Fruit fly (Drosophila melanogaster) whole organism, embryonic: ENCODE results near the gene dyw.

ENCODE experiments used
- CG10209 ChIP-seq: fragments of 200-800 bp; sonication (Bioruptor generic); optimal IDR thresholded peaks from 3 replicates; lab custom pipeline; 2017; ENCODE audit warnings: missing biosample characterization, mild to moderate bottlenecking, missing genetic modification characterization, missing genetic modification reagents
- CG10959 ChIP-seq: fragments of 200-800 bp; sonication (Bioruptor generic); IDR thresholded peaks from 2 replicates; pipeline ENCODE4 v1.3.6; 2022; ENCODE audit warnings: missing biosample characterization, missing genetic modification characterization
- CG11456 ChIP-seq: fragments of 200-800 bp; sonication (Bioruptor generic); IDR thresholded peaks from 3 replicates; pipeline ENCODE4 v1.3.6; 2022; ENCODE audit warnings: missing biosample characterization, missing genetic modification characterization
- CG11695 ChIP-seq: fragments of 200-800 bp; sonication (Bioruptor generic); IDR thresholded peaks from 3 replicates; pipeline ENCODE4 v1.3.6; 2022; ENCODE audit warnings: missing biosample characterization, missing genetic modification characterization
- CG13424 ChIP-seq: fragments of 200-800 bp; sonication (Bioruptor generic); optimal IDR thresholded peaks from 2 replicates; lab custom pipeline; 2019; ENCODE audit warnings: missing biosample characterization, mild to moderate bottlenecking, missing genetic modification characterization, moderate library complexity
- CG15073 ChIP-seq: fragments of 200-800 bp; sonication (Bioruptor generic); optimal IDR thresholded peaks from 2 replicates; lab custom pipeline; 2016; ENCODE audit warnings: missing biosample characterization, missing genetic modification characterization
- CG15514 ChIP-seq: fragments of 200-800 bp; sonication (Bioruptor generic); optimal IDR thresholded peaks from 3 replicates; lab custom pipeline; 2017; ENCODE audit warnings: missing biosample characterization, missing genetic modification characterization, mild to moderate bottlenecking, moderate library complexity, missing genetic modification reagents
- CG1603 ChIP-seq: fragments of 200-800 bp; sonication (Bioruptor generic); optimal IDR thresholded peaks from 2 replicates; lab custom pipeline; 2019; ENCODE audit warnings: missing biosample characterization, mild to moderate bottlenecking, missing genetic modification characterization, moderate library complexity
- CG17385 ChIP-seq: fragments of 200-800 bp; sonication (Bioruptor generic); optimal IDR thresholded peaks from 3 replicates; lab custom pipeline; 2018; ENCODE audit warnings: missing biosample characterization, mild to moderate bottlenecking, missing genetic modification characterization
- CG2678 ChIP-seq: fragments of 200-800 bp; sonication (Bioruptor generic); optimal IDR thresholded peaks from 3 replicates; lab custom pipeline; 2019; ENCODE audit warnings: missing biosample characterization, mild to moderate bottlenecking, missing genetic modification characterization, moderate library complexity
- CG3065 ChIP-seq: fragments of 200-800 bp; sonication (Bioruptor generic); optimal IDR thresholded peaks from 2 replicates; lab custom pipeline; 2016; ENCODE audit warnings: missing biosample characterization, missing genetic modification characterization
- CG31224 ChIP-seq: fragments of 200-800 bp; sonication (Bioruptor generic); IDR thresholded peaks from 2 replicates; pipeline ENCODE4 v1.3.6; 2022; ENCODE audit warnings: missing biosample characterization, missing genetic modification characterization
- CG31365 ChIP-seq: fragments of 200-800 bp; sonication (Bioruptor generic); optimal IDR thresholded peaks from 2 replicates; lab custom pipeline; 2018; ENCODE audit warnings: missing biosample characterization, mild to moderate bottlenecking, missing genetic modification characterization
- CG3995 ChIP-seq: fragments of 200-800 bp; sonication (Bioruptor generic); optimal IDR thresholded peaks from 3 replicates; lab custom pipeline; 2016; ENCODE audit warnings: missing biosample characterization, missing genetic modification characterization
- CG6272 ChIP-seq: fragments of 200-800 bp; sonication (Bioruptor generic); IDR thresholded peaks from 2 replicates; pipeline ENCODE4 v1.3.6; 2022; ENCODE audit warnings: missing biosample characterization, missing genetic modification characterization
- CG6654 ChIP-seq: fragments of 200-800 bp; sonication (Bioruptor generic); optimal IDR thresholded peaks from 2 replicates; lab custom pipeline; 2017; ENCODE audit warnings: missing biosample characterization, mild to moderate bottlenecking, missing genetic modification characterization
- CG6689 ChIP-seq: fragments of 200-800 bp; sonication (Bioruptor generic); IDR thresholded peaks from 2 replicates; pipeline ENCODE4 v1.3.6; 2022; ENCODE audit warnings: missing biosample characterization, missing genetic modification characterization
- CG6854 ChIP-seq: fragments of 200-800 bp; sonication (Bioruptor generic); optimal IDR thresholded peaks from 3 replicates; lab custom pipeline; 2017; ENCODE audit warnings: missing biosample characterization, mild to moderate bottlenecking, missing genetic modification characterization
- CG8944 ChIP-seq: fragments of 200-800 bp; sonication (Bioruptor generic); optimal IDR thresholded peaks from 3 replicates; lab custom pipeline; 2016; ENCODE audit warnings: missing biosample characterization, missing genetic modification characterization
- CG9437 ChIP-seq: fragments of 200-800 bp; sonication (Bioruptor generic); optimal IDR thresholded peaks from 2 replicates; lab custom pipeline; 2018; ENCODE audit warnings: missing biosample characterization, mild to moderate bottlenecking, missing genetic modification characterization
- CHES-1-like ChIP-seq: fragments of 200-800 bp; sonication (Bioruptor generic); optimal IDR thresholded peaks from 2 replicates; lab custom pipeline; 2016; ENCODE audit warnings: missing biosample characterization, missing genetic modification characterization
- CkIIα-i1 ChIP-seq: fragments of 200-800 bp; sonication (Bioruptor generic); IDR thresholded peaks from 2 replicates; pipeline ENCODE4 v1.3.6; 2022; ENCODE audit warnings: missing biosample characterization, missing genetic modification characterization
- D19B ChIP-seq: fragments of 200-800 bp; sonication (Bioruptor generic); optimal IDR thresholded peaks from 2 replicates; lab custom pipeline; 2017; ENCODE audit warnings: missing biosample characterization, mild to moderate bottlenecking, missing genetic modification characterization
- Dad ChIP-seq: fragments of 200-800 bp; sonication (Bioruptor generic); optimal IDR thresholded peaks from 3 replicates; lab custom pipeline; 2016; ENCODE audit warnings: missing biosample characterization, missing genetic modification characterization
- Dfd ChIP-seq, 2 experiments: fragments of >200 bp; optimal IDR thresholded peaks; 2 replicates each; lab custom pipeline; 2017; ENCODE audit warnings: missing biosample characterization in 2 of 2, missing genetic modification characterization in 2 of 2
- ERR ChIP-seq: fragments of 200-800 bp; sonication (Bioruptor generic); optimal IDR thresholded peaks from 2 replicates; lab custom pipeline; 2016; ENCODE audit warnings: missing biosample characterization, missing genetic modification characterization
- GATAe ChIP-seq: fragments of 200-800 bp; sonication (Bioruptor generic); conservative IDR thresholded peaks from 2 replicates; pipeline ENCODE4 v1.3.6; 2022; ENCODE audit warnings: missing biosample characterization, missing genetic modification characterization
- Rfx ChIP-seq: fragments of 200-800 bp; sonication (Bioruptor generic); IDR thresholded peaks from 2 replicates; pipeline ENCODE4 v1.3.6; 2022; ENCODE audit warnings: missing biosample characterization, missing genetic modification characterization
- Six4 ChIP-seq: fragments of 200-800 bp; sonication (Bioruptor generic); optimal IDR thresholded peaks from 2 replicates; lab custom pipeline; 2016; ENCODE audit warnings: missing biosample characterization, missing genetic modification characterization
- ara ChIP-seq: fragments of 200-800 bp; sonication (Bioruptor generic); IDR thresholded peaks from 2 replicates; pipeline ENCODE4 v1.3.6; 2022; ENCODE audit warnings: missing biosample characterization, missing genetic modification characterization
- cwo ChIP-seq: fragments of 200-800 bp; sonication (Bioruptor generic); optimal IDR thresholded peaks from 3 replicates; lab custom pipeline; 2017; ENCODE audit warnings: missing biosample characterization, missing genetic modification characterization, mild to moderate bottlenecking, moderate library complexity, missing genetic modification reagents
- dysf ChIP-seq: fragments of 200-800 bp; sonication (Bioruptor generic); IDR thresholded peaks from 3 replicates; pipeline ENCODE4 v1.3.6; 2022; ENCODE audit warnings: missing biosample characterization, missing genetic modification characterization
- emc ChIP-seq: fragments of 200-800 bp; sonication (Bioruptor generic); optimal IDR thresholded peaks from 2 replicates; lab custom pipeline; 2016; ENCODE audit warnings: missing biosample characterization, missing genetic modification characterization
- ftz-f1 ChIP-seq: fragments of 200-800 bp; sonication (Bioruptor generic); optimal IDR thresholded peaks from 2 replicates; lab custom pipeline; 2016; ENCODE audit warnings: missing biosample characterization, missing genetic modification characterization
- gt ChIP-seq: fragments of 200-800 bp; sonication (Bioruptor generic); IDR thresholded peaks from 2 replicates; pipeline ENCODE4 v1.3.6; 2022; ENCODE audit warnings: missing biosample characterization, missing genetic modification characterization
- h ChIP-seq: fragments of >200 bp; optimal IDR thresholded peaks from 2 replicates; lab custom pipeline; 2017
- hkb ChIP-seq, 2 experiments: fragments of 200-800 bp in 1 of 2; fragments of >200 bp in 1 of 2; sonication (Bioruptor generic) in 1 of 2; IDR thresholded peaks in 1 of 2; optimal IDR thresholded peaks in 1 of 2; 2 replicates each; pipeline versions ENCODE4 v1.3.6 to Lab custom; 2017 to 2022; ENCODE audit warnings: missing biosample characterization in 1 of 2, missing genetic modification characterization in 1 of 2
- ind ChIP-seq: fragments of 200-800 bp; sonication (Bioruptor generic); optimal IDR thresholded peaks from 3 replicates; lab custom pipeline; 2016; ENCODE audit warnings: missing biosample characterization, missing genetic modification characterization
- nerfin-2 ChIP-seq: fragments of 200-800 bp; sonication (Bioruptor generic); IDR thresholded peaks from 2 replicates; pipeline ENCODE4 v1.3.6; 2022; ENCODE audit warnings: missing biosample characterization, missing genetic modification characterization; ENCODE audit not compliant: partially characterized antibody
- pan ChIP-seq, 4 experiments: fragments of >200 bp in 3 of 4; fragments of 200-800 bp in 1 of 4; sonication (Bioruptor generic) in 1 of 4; optimal IDR thresholded peaks in 3 of 4; IDR thresholded peaks in 1 of 4; 2 replicates each; pipeline versions ENCODE4 v1.3.6 to Lab custom; 2017 to 2022; ENCODE audit warnings: missing biosample characterization in 2 of 4, missing genetic modification characterization in 2 of 4, mixed read lengths in 1 of 4
- sens ChIP-seq: fragments of 200-800 bp; sonication (Bioruptor generic); peaks from one replicate; lab custom pipeline; 2016; ENCODE audit warnings: missing biosample characterization, missing genetic modification characterization
- sim ChIP-seq: fragments of 200-800 bp; sonication (Bioruptor generic); IDR thresholded peaks from 2 replicates; pipeline ENCODE4 v1.3.6; 2022; ENCODE audit warnings: missing biosample characterization, missing genetic modification characterization
- so ChIP-seq: fragments of 200-800 bp; sonication (Bioruptor generic); IDR thresholded peaks from 3 replicates; pipeline ENCODE4 v1.3.6; 2022; ENCODE audit warnings: missing biosample characterization, missing genetic modification characterization
- sug ChIP-seq: fragments of 200-800 bp; optimal IDR thresholded peaks from 2 replicates; lab custom pipeline; 2019; ENCODE audit warnings: missing biosample characterization, mild to moderate bottlenecking, missing genetic modification characterization, moderate library complexity
- tgo ChIP-seq: fragments of 200-800 bp; sonication (Bioruptor generic); IDR thresholded peaks from 3 replicates; pipeline ENCODE4 v1.3.6; 2022; ENCODE audit warnings: missing biosample characterization, missing genetic modification characterization
- tna ChIP-seq: fragments of 200-800 bp; sonication (Bioruptor generic); IDR thresholded peaks from 2 replicates; pipeline ENCODE4 v1.3.6; 2022; ENCODE audit warnings: missing biosample characterization, missing genetic modification characterization; ENCODE audit not compliant: partially characterized antibody
- unpg ChIP-seq: fragments of 200-800 bp; sonication (Bioruptor generic); optimal IDR thresholded peaks from 3 replicates; lab custom pipeline; 2018; ENCODE audit warnings: missing biosample characterization, mild to moderate bottlenecking, missing genetic modification characterization, moderate library complexity
- usp ChIP-seq: fragments of >200 bp; optimal IDR thresholded peaks from 2 replicates; lab custom pipeline; 2017; ENCODE audit warnings: missing biosample characterization, missing genetic modification characterization
- wek ChIP-seq: fragments of 200-800 bp; sonication (Bioruptor generic); optimal IDR thresholded peaks from 3 replicates; lab custom pipeline; 2018; ENCODE audit warnings: missing biosample characterization, mild to moderate bottlenecking, missing genetic modification characterization, moderate library complexity
- zen ChIP-seq: fragments of 200-800 bp; sonication (Bioruptor generic); optimal IDR thresholded peaks from 3 replicates; lab custom pipeline; 2018; ENCODE audit warnings: missing biosample characterization, mild to moderate bottlenecking, missing genetic modification characterization, moderate library complexity

Gene dyw

DNA sequence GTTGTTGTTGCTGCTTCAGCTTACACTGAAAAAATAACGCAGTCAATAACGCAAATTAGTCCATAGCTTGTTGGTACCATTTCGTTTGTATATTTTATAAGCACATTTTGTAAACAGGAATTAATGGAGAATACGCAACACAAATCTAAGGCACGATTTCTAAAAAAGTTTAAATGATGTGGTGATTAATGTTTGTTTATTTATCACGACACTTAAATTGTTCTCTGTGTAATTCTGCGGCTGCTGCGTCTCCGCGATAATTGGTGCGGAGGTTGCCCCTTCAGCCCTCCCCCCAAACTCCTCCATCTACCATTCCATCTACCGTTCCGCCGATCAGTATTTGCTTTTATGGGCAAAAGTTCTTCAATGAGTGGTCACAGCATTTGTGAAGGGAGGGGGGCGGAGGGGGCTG lies 46.2 kb downstream of the dyw start (continued):
- 0 out of 2 replicates have a peak, but pooled peaks have one; percentile 10 for TF ChIP-seq CG31224 (GFP tag; lab: Robert Waterston, UW)
- TF ChIP-seq Rfx (GFP tag; lab: Robert Waterston, UW), result peak; percentile 73
- peak; percentile 43 for TF ChIP-seq Six4 (GFP tag; lab: Kevin White, UChicago)
- TF ChIP-seq tgo (GFP tag; lab: Robert Waterston, UW), result peak; percentile 64; the same call in 2 of the 3 replicates
- peak; percentile 48 for TF ChIP-seq CG8944 (GFP tag; lab: Kevin White, UChicago)
- no peak for TF ChIP-seq ftz-f1 (GFP tag; lab: Kevin White, UChicago)
- no peak for TF ChIP-seq Dfd (GFP tag; optimal IDR thresholded peaks at IDR 0.05; lab: Kevin White, UChicago)
- no peak for TF ChIP-seq CG9437 (GFP tag; lab: Kevin White, UChicago)
- 0 out of 3 replicates have a peak, but pooled peaks have one; percentile 13 for TF ChIP-seq CG11456
- TF ChIP-seq nerfin-2, result no peak
- TF ChIP-seq gt (GFP tag; lab: Robert Waterston, UW), result no peak
- TF ChIP-seq ind, result peak; percentile 60
- TF ChIP-seq CG2678 (tag; lab: Kevin White, UChicago), result peak; percentile 79
- peak; percentile 24 for TF ChIP-seq CG31365 (tag; lab: Kevin White, UChicago)
- TF ChIP-seq CG10209 (GFP tag; lab: Kevin White, UChicago), result peak; percentile 52
- peak; percentile 7 for TF ChIP-seq wek
- no peak for TF ChIP-seq tna
- no peak for TF ChIP-seq zen (tag; lab: Kevin White, UChicago)
- no peak for TF ChIP-seq CG3995 (GFP tag; lab: Kevin White, UChicago)
- TF ChIP-seq Dad (GFP tag; lab: Kevin White, UChicago), result peak; percentile 44
- TF ChIP-seq so, result 0 out of 3 replicates have a peak, but pooled peaks have one; percentile 32
- TF ChIP-seq CG6854 (GFP tag; lab: Kevin White, UChicago), result no peak
- peak; percentile 84 for TF ChIP-seq CG1603 (tag; lab: Kevin White, UChicago)
- TF ChIP-seq CG11695 (GFP tag; lab: Robert Waterston, UW), result peak; percentile 43; the same call in 2 of the 3 replicates
- peak; percentile 60 for TF ChIP-seq cwo (GFP tag; lab: Kevin White, UChicago)
- no peak for TF ChIP-seq CkIIα-i1 (GFP tag; lab: Robert Waterston, UW)
- peak; percentile 72 for TF ChIP-seq dysf (GFP tag; lab: Robert Waterston, UW)
- TF ChIP-seq CG6654, result no peak
- peak; percentile 32 for TF ChIP-seq emc
- TF ChIP-seq CG10959, result no peak
- peak; percentile 34; the same call in 1 of the 2 replicates for TF ChIP-seq ara
- TF ChIP-seq sug (tag; lab: Kevin White, UChicago), result peak; percentile 37
- no peak for TF ChIP-seq D19B (GFP tag; lab: Kevin White, UChicago)
- peak; percentile 81 for TF ChIP-seq unpg (GFP tag; lab: Kevin White, UChicago)
- no peak for TF ChIP-seq h (lab: Kevin White, UChicago)
- TF ChIP-seq CG17385 (GFP tag; lab: Kevin White, UChicago), result peak; percentile 42
- peak; percentile 80 for TF ChIP-seq CG13424
- peak; percentile 35 for TF ChIP-seq CHES-1-like
- peak; percentile 94 for TF ChIP-seq sens (GFP tag; lab: Kevin White, UChicago)
- TF ChIP-seq sim (GFP tag; lab: Robert Waterston, UW), result 0 out of 2 replicates have a peak, but pooled peaks have one; percentile 30
- no peak for TF ChIP-seq ERR (GFP tag; lab: Kevin White, UChicago)
- no peak for TF ChIP-seq hkb (optimal IDR thresholded peaks at IDR 0.05; lab: Kevin White, UChicago)
- peak; percentile 75 for TF ChIP-seq hkb (GFP tag; IDR thresholded peaks at IDR 0.05; lab: Robert Waterston, UW)
- TF ChIP-seq pan (optimal IDR thresholded peaks at IDR 0.05; lab: Kevin White, UChicago), result no peak
- TF ChIP-seq pan (GFP tag; optimal IDR thresholded peaks at IDR 0.05 in 1 of 2, IDR thresholded peaks at IDR 0.05 in 1 of 2), result peak in 1 of 2 experiments; percentile 49
- no peak for TF ChIP-seq CG6272 (GFP tag; lab: Robert Waterston, UW)
- no peak for TF ChIP-seq CG15073
- peak; percentile 57 for TF ChIP-seq CG6689
- TF ChIP-seq usp (GFP tag; lab: Kevin White, UChicago), result no peak
- peak; percentile 40 for TF ChIP-seq CG15514 (GFP tag; lab: Kevin White, UChicago)
- peak; percentile 1 for TF ChIP-seq CG3065 (GFP tag; lab: Kevin White, UChicago)
- no peak for TF ChIP-seq GATAe (GFP tag; lab: Robert Waterston, UW)
